Fruit fly (Drosophila melanogaster) whole organism, prepupa: ENCODE data around the gene CG2124.

Source experiments
- Blimp-1 ChIP-seq: fragments of 200-800 bp; sonication (Bioruptor generic); optimal IDR thresholded peaks from 3 replicates; lab custom pipeline; 2017; ENCODE audit warnings: missing biosample characterization, missing genetic modification characterization, mild to moderate bottlenecking, moderate library complexity, missing genetic modification reagents
- CG10631 ChIP-seq: fragments of 200-800 bp; sonication (Bioruptor generic); optimal IDR thresholded peaks from 2 replicates; lab custom pipeline; 2016; ENCODE audit warnings: missing biosample characterization, missing genetic modification characterization
- CG10669 ChIP-seq: fragments of 200-800 bp; sonication (Bioruptor generic); optimal IDR thresholded peaks from 3 replicates; lab custom pipeline; 2018; ENCODE audit warnings: missing biosample characterization, mild to moderate bottlenecking, missing genetic modification characterization, moderate library complexity
- CG11294 ChIP-seq: fragments of 200-800 bp; sonication (Bioruptor generic); IDR thresholded peaks from 2 replicates; pipeline ENCODE4 v1.3.6; 2022; ENCODE audit warnings: missing biosample characterization, missing genetic modification characterization
- CG11762 ChIP-seq: fragments of 200-800 bp; sonication (Bioruptor generic); optimal IDR thresholded peaks from 3 replicates; lab custom pipeline; 2016; ENCODE audit warnings: missing biosample characterization, missing genetic modification characterization; ENCODE audit not compliant: insufficient read depth
- CG11902 ChIP-seq: fragments of 200-800 bp; sonication (Bioruptor generic); optimal IDR thresholded peaks from 3 replicates; lab custom pipeline; 2016; ENCODE audit warnings: missing biosample characterization, missing genetic modification characterization
- CG15336 ChIP-seq: fragments of 200-800 bp; sonication (Bioruptor generic); IDR thresholded peaks from 2 replicates; pipeline ENCODE4 v1.3.6; 2022; ENCODE audit warnings: missing biosample characterization, missing genetic modification characterization
- CG1621 ChIP-seq: fragments of 200-800 bp; sonication (Bioruptor generic); optimal IDR thresholded peaks from 3 replicates; lab custom pipeline; 2018; ENCODE audit warnings: missing biosample characterization, mild to moderate bottlenecking, missing genetic modification characterization
- CG16779 ChIP-seq: fragments of 200-800 bp; sonication (Bioruptor generic); optimal IDR thresholded peaks from 3 replicates; lab custom pipeline; 2017; ENCODE audit warnings: missing biosample characterization, mild to moderate bottlenecking, missing genetic modification characterization
- CG3032 ChIP-seq: fragments of 200-800 bp; optimal IDR thresholded peaks from 2 replicates; lab custom pipeline; 2019; ENCODE audit warnings: missing biosample characterization, mild to moderate bottlenecking, missing genetic modification characterization, moderate library complexity
- CG31627 ChIP-seq: fragments of 200-800 bp; sonication (Bioruptor generic); optimal IDR thresholded peaks from 3 replicates; lab custom pipeline; 2016; ENCODE audit warnings: missing biosample characterization, missing genetic modification characterization
- CG32006 ChIP-seq: fragments of 200-800 bp; sonication (Bioruptor generic); optimal IDR thresholded peaks from 3 replicates; lab custom pipeline; 2017; ENCODE audit warnings: missing biosample characterization, mild to moderate bottlenecking, missing genetic modification characterization
- CG34406 ChIP-seq: fragments of 200-800 bp; sonication (Bioruptor generic); optimal IDR thresholded peaks from 3 replicates; lab custom pipeline; 2016; ENCODE audit warnings: missing biosample characterization, missing genetic modification characterization
- CG3919 ChIP-seq: fragments of 200-800 bp; sonication (Bioruptor generic); optimal IDR thresholded peaks from 3 replicates; lab custom pipeline; 2016; ENCODE audit warnings: missing biosample characterization, missing genetic modification characterization
- CG4318 ChIP-seq: fragments of 200-800 bp; sonication (Bioruptor generic); optimal IDR thresholded peaks from 3 replicates; lab custom pipeline; 2017; ENCODE audit warnings: missing biosample characterization, mild to moderate bottlenecking, missing genetic modification characterization
- CG6163 ChIP-seq: fragments of 200-800 bp; sonication (Bioruptor generic); IDR thresholded peaks from 3 replicates; pipeline ENCODE4 v1.3.6; 2022; ENCODE audit warnings: missing biosample characterization, missing genetic modification characterization
- CG6276 ChIP-seq: fragments of 200-800 bp; sonication (Bioruptor generic); optimal IDR thresholded peaks from 2 replicates; lab custom pipeline; 2017; ENCODE audit warnings: missing biosample characterization, mild to moderate bottlenecking, missing genetic modification characterization
- CG6792 ChIP-seq: fragments of 200-800 bp; sonication (Bioruptor generic); optimal IDR thresholded peaks from 3 replicates; lab custom pipeline; 2016; ENCODE audit warnings: missing biosample characterization, missing genetic modification characterization
- CG6808 ChIP-seq: fragments of 200-800 bp; sonication (Bioruptor generic); optimal IDR thresholded peaks from 3 replicates; lab custom pipeline; 2017; ENCODE audit warnings: missing biosample characterization, missing genetic modification characterization, mild to moderate bottlenecking, moderate library complexity, missing genetic modification reagents
- CG6854 ChIP-seq: fragments of 200-800 bp; sonication (Bioruptor generic); optimal IDR thresholded peaks from 2 replicates; lab custom pipeline; 2017; ENCODE audit warnings: missing biosample characterization, mild to moderate bottlenecking, missing genetic modification characterization
- CG7368 ChIP-seq: fragments of 200-800 bp; sonication (Bioruptor generic); optimal IDR thresholded peaks from 3 replicates; lab custom pipeline; 2016; ENCODE audit warnings: missing biosample characterization, missing genetic modification characterization
- CG8119 ChIP-seq: fragments of 200-800 bp; sonication (Bioruptor generic); IDR thresholded peaks from 3 replicates; pipeline ENCODE4 v1.3.6; 2022; ENCODE audit warnings: missing biosample characterization, missing genetic modification characterization
- CG9139 ChIP-seq: fragments of 200-800 bp; sonication (Bioruptor generic); optimal IDR thresholded peaks from 3 replicates; lab custom pipeline; 2017; ENCODE audit warnings: missing biosample characterization, mild to moderate bottlenecking, missing genetic modification characterization
- Eip75B ChIP-seq: fragments of 200-800 bp; sonication (Bioruptor generic); optimal IDR thresholded peaks from 3 replicates; lab custom pipeline; 2016; ENCODE audit warnings: missing biosample characterization, missing genetic modification characterization
- Eip93F ChIP-seq: fragments of 200-800 bp; sonication (Bioruptor generic); optimal IDR thresholded peaks from 2 replicates; lab custom pipeline; 2016; ENCODE audit warnings: missing biosample characterization, mild to moderate bottlenecking, missing genetic modification characterization
- Ets21C ChIP-seq: fragments of 200-800 bp; sonication (Bioruptor generic); optimal IDR thresholded peaks from 3 replicates; lab custom pipeline; 2016; ENCODE audit warnings: missing biosample characterization, missing genetic modification characterization
- Gug ChIP-seq: fragments of 200-800 bp; sonication (Bioruptor generic); IDR thresholded peaks from 2 replicates; pipeline ENCODE4 v1.3.6; 2022; ENCODE audit warnings: missing biosample characterization, missing genetic modification characterization
- Hr38 ChIP-seq: sonication (Bioruptor generic); optimal IDR thresholded peaks from 2 replicates; lab custom pipeline; 2016; ENCODE audit warnings: missing biosample characterization, missing genetic modification characterization
- Hr39 ChIP-seq: fragments of 200-800 bp; sonication (Bioruptor generic); optimal IDR thresholded peaks from 2 replicates; lab custom pipeline; 2016; ENCODE audit warnings: missing biosample characterization, missing genetic modification characterization
- Hr4 ChIP-seq: fragments of 200-800 bp; sonication (Bioruptor generic); optimal IDR thresholded peaks from 3 replicates; lab custom pipeline; 2016; ENCODE audit warnings: missing biosample characterization, missing genetic modification characterization
- Met ChIP-seq: fragments of 200-800 bp; sonication (Bioruptor generic); optimal IDR thresholded peaks from 3 replicates; lab custom pipeline; 2016; ENCODE audit warnings: missing biosample characterization, missing genetic modification characterization
- OdsH ChIP-seq: fragments of 200-800 bp; sonication (Bioruptor generic); optimal IDR thresholded peaks from 3 replicates; lab custom pipeline; 2016; ENCODE audit warnings: missing biosample characterization, missing genetic modification characterization
- Smox ChIP-seq: fragments of 200-800 bp; sonication (Bioruptor generic); optimal IDR thresholded peaks from 3 replicates; lab custom pipeline; 2016; ENCODE audit warnings: missing biosample characterization, missing genetic modification characterization
- Sox102F ChIP-seq: fragments of 200-800 bp; sonication (Bioruptor generic); optimal IDR thresholded peaks from 2 replicates; lab custom pipeline; 2016; ENCODE audit warnings: missing biosample characterization, mild to moderate bottlenecking, missing genetic modification characterization
- Sox14 ChIP-seq: fragments of 200-800 bp; sonication (Bioruptor generic); optimal IDR thresholded peaks from 3 replicates; lab custom pipeline; 2016; ENCODE audit warnings: missing biosample characterization, missing genetic modification characterization
- Sox15 ChIP-seq: fragments of 200-800 bp; sonication (Bioruptor generic); optimal IDR thresholded peaks from 3 replicates; lab custom pipeline; 2016; ENCODE audit warnings: missing biosample characterization, missing genetic modification characterization
- achi ChIP-seq: fragments of 200-800 bp; sonication (Bioruptor generic); optimal IDR thresholded peaks from 3 replicates; lab custom pipeline; 2016; ENCODE audit warnings: missing biosample characterization, missing genetic modification characterization
- acj6 ChIP-seq: fragments of 200-800 bp; sonication (Bioruptor generic); optimal IDR thresholded peaks from 3 replicates; lab custom pipeline; 2016; ENCODE audit warnings: missing biosample characterization, missing genetic modification characterization
- cyc ChIP-seq: fragments of 200-800 bp; sonication (Bioruptor generic); optimal IDR thresholded peaks from 3 replicates; lab custom pipeline; 2016; ENCODE audit warnings: missing biosample characterization, missing genetic modification characterization
- dac ChIP-seq: fragments of 200-800 bp; sonication (Bioruptor generic); optimal IDR thresholded peaks from 2 replicates; lab custom pipeline; 2017; ENCODE audit warnings: missing biosample characterization, mild to moderate bottlenecking, missing genetic modification characterization
- dsx ChIP-seq: fragments of 200-800 bp; optimal IDR thresholded peaks from 3 replicates; lab custom pipeline; 2019; ENCODE audit warnings: missing biosample characterization, mild to moderate bottlenecking, missing genetic modification characterization, moderate library complexity; ENCODE audit not compliant: poor library complexity, severe bottlenecking
- eg ChIP-seq: fragments of 200-800 bp; sonication (Bioruptor generic); IDR thresholded peaks from 3 replicates; pipeline ENCODE4 v1.3.6; 2022; ENCODE audit warnings: missing biosample characterization, missing genetic modification characterization
- esn ChIP-seq: fragments of 200-800 bp; sonication (Bioruptor generic); optimal IDR thresholded peaks from 2 replicates; lab custom pipeline; 2016; ENCODE audit warnings: missing biosample characterization, mild to moderate bottlenecking, missing genetic modification characterization, moderate library complexity
- fd59A ChIP-seq: fragments of 200-800 bp; sonication (Bioruptor generic); optimal IDR thresholded peaks from 2 replicates; lab custom pipeline; 2017; ENCODE audit warnings: missing biosample characterization, mild to moderate bottlenecking, missing genetic modification characterization, missing genetic modification reagents
- fd85E ChIP-seq: fragments of 200-800 bp; sonication (Bioruptor generic); optimal IDR thresholded peaks from 3 replicates; lab custom pipeline; 2016; ENCODE audit warnings: missing biosample characterization, missing genetic modification characterization
- fkh ChIP-seq: fragments of 200-800 bp; sonication (Bioruptor generic); optimal IDR thresholded peaks from 3 replicates; lab custom pipeline; 2017; ENCODE audit warnings: missing biosample characterization, mild to moderate bottlenecking, missing genetic modification characterization, moderate library complexity
- pdm3 ChIP-seq: fragments of 200-800 bp; sonication (Bioruptor generic); optimal IDR thresholded peaks from 3 replicates; lab custom pipeline; 2016; ENCODE audit warnings: missing biosample characterization, missing genetic modification characterization
- salr ChIP-seq, 2 experiments: fragments of 200-800 bp; sonication (Bioruptor generic); optimal IDR thresholded peaks; 3 replicates each; lab custom pipeline; 2016 to 2018; ENCODE audit warnings: missing biosample characterization in 2 of 2, missing genetic modification characterization in 2 of 2, mild to moderate bottlenecking in 1 of 2
- spab ChIP-seq: fragments of 200-800 bp; sonication (Bioruptor generic); optimal IDR thresholded peaks from 2 replicates; lab custom pipeline; 2017; ENCODE audit warnings: missing biosample characterization, mild to moderate bottlenecking, missing genetic modification characterization, missing genetic modification reagents
- ss ChIP-seq, 2 experiments: fragments of 200-800 bp; sonication (Bioruptor generic); optimal IDR thresholded peaks; 2 replicates in 1 of 2; 3 replicates in 1 of 2; lab custom pipeline; 2017 to 2018; ENCODE audit warnings: mild to moderate bottlenecking in 2 of 2, missing biosample characterization in 2 of 2, missing genetic modification characterization in 2 of 2, moderate library complexity in 1 of 2
- svp ChIP-seq: fragments of 200-800 bp; sonication (Bioruptor generic); peaks from one replicate; lab custom pipeline; 2016; ENCODE audit warnings: missing biosample characterization, missing genetic modification characterization
- vri ChIP-seq: fragments of 200-800 bp; sonication (Bioruptor generic); optimal IDR thresholded peaks from 3 replicates; lab custom pipeline; 2016; ENCODE audit warnings: missing biosample characterization, mild to moderate bottlenecking, missing genetic modification characterization

Gene CG2124

DNA sequence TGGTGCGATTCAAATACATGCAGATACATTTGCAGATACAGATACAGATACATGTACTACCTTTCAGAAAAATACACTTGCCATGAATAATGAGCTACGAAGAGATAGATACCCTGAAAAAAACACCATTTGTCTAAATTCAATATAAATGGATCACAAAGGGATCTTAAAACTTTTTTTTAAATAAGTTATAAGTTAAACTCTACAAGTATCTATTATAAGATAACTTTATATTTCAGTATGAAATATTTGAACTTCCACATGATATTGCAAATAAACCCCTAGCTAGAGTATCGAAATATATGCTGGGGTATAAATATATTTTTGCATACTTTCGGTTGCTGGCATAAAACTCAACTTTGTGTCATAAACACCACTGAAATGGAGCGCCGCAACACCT, 34.5 kb upstream of the CG2124 start:
- TF ChIP-seq CG6792 (GFP tag; lab: Kevin White, UChicago) (peak; percentile 48), svp (GFP tag; lab: Kevin White, UChicago) (peak; percentile 77), CG11902 (peak; percentile 22), OdsH (GFP tag; lab: Kevin White, UChicago) (peak; percentile 82), esn (GFP tag; lab: Kevin White, UChicago) (peak; percentile 70), fkh (GFP tag; lab: Kevin White, UChicago) (no peak), Met (GFP tag; lab: Kevin White, UChicago) (peak; percentile 70), pdm3 (GFP tag; lab: Kevin White, UChicago) (peak; percentile 77), Ets21C (GFP tag; lab: Kevin White, UChicago) (peak; percentile 45), Gug (GFP tag; lab: Robert Waterston, UW) (peak; percentile 76), Blimp-1 (GFP tag; lab: Kevin White, UChicago) (peak; percentile 25), fd85E (GFP tag; lab: Kevin White, UChicago) (no peak), Hr4 (GFP tag; lab: Kevin White, UChicago) (peak; percentile 78), salr (GFP tag; optimal IDR thresholded peaks at IDR 0.05; lab: Kevin White, UChicago) (peak in 1 of 2 experiments; percentile 68), CG16779 (peak; percentile 5), Eip93F (GFP tag; lab: Kevin White, UChicago) (no peak), ss (GFP tag; optimal IDR thresholded peaks at IDR 0.05; lab: Kevin White, UChicago) (peak in 1 of 2 experiments; percentile 34), CG10631 (GFP tag; lab: Kevin White, UChicago) (peak; percentile 75), Sox15 (GFP tag; lab: Kevin White, UChicago) (no peak), CG31627 (GFP tag; lab: Kevin White, UChicago) (peak; percentile 44), CG4318 (peak; percentile 82), CG3919 (GFP tag; lab: Kevin White, UChicago) (peak; percentile 72), CG11294 (GFP tag; lab: Robert Waterston, UW) (peak; percentile 65), fd59A (GFP tag; lab: Kevin White, UChicago) (no peak), dsx (GFP tag; lab: Kevin White, UChicago) (peak; percentile 67), CG1621 (tag; lab: Kevin White, UChicago) (peak; percentile 13), CG32006 (peak; percentile 90), CG9139 (GFP tag; lab: Kevin White, UChicago) (no peak), Eip75B (GFP tag; lab: Kevin White, UChicago) (peak; percentile 56), Sox14 (peak; percentile 54), spab (peak; percentile 36), CG34406 (GFP tag; lab: Kevin White, UChicago) (peak; percentile 69), vri (peak; percentile 15), eg (GFP tag; lab: Robert Waterston, UW) (peak; percentile 84), acj6 (peak; percentile 71), CG8119 (GFP tag; lab: Robert Waterston, UW) (peak; percentile 86), achi (GFP tag; lab: Kevin White, UChicago) (peak; percentile 77), CG6163 (peak; percentile 73), CG6808 (GFP tag; lab: Kevin White, UChicago) (peak; percentile 14), CG6854 (GFP tag; lab: Kevin White, UChicago) (no peak), dac (peak; percentile 42), Hr38 (GFP tag; lab: Kevin White, UChicago) (no peak), CG3032 (peak; percentile 45), cyc (GFP tag; lab: Kevin White, UChicago) (peak; percentile 65), CG15336 (GFP tag; lab: Robert Waterston, UW) (peak; percentile 89), Smox (GFP tag; lab: Kevin White, UChicago) (peak; percentile 67), Sox102F (GFP tag; lab: Kevin White, UChicago) (peak; percentile 53), CG6276 (GFP tag; lab: Kevin White, UChicago) (peak; percentile 79), Hr39 (GFP tag; lab: Kevin White, UChicago) (peak; percentile 46), CG11762 (GFP tag; lab: Kevin White, UChicago) (peak; percentile 14), CG10669 (GFP tag; lab: Kevin White, UChicago) (peak; percentile 53), CG7368 (GFP tag; lab: Kevin White, UChicago) (peak; percentile 49)
